Worm (Caenorhabditis elegans) whole organism, L4 larva: ENCODE data around the gene him-3.

Source experiments
- T26A8.4 ChIP-seq: fragments of 200-800 bp; sonication (Bioruptor generic); IDR thresholded peaks from 2 replicates; pipeline ENCODE4 v1.3.6; 2022; ENCODE audit warnings: missing genetic modification characterization, missing compliant biosample characterization
- ama-1 ChIP-seq: fragments of 150-350 bp; optimal IDR thresholded peaks from 2 replicates; lab custom pipeline; 2014; ENCODE audit warnings: inconsistent platforms, mixed read lengths
- ceh-20 ChIP-seq: fragments of 200-800 bp; sonication (Bioruptor generic); IDR thresholded peaks from 2 replicates; pipeline ENCODE4 v1.3.6; 2022; ENCODE audit warnings: missing genetic modification reagents, missing genetic modification characterization, missing compliant biosample characterization
- daf-16 ChIP-seq, 3 experiments: sonication (generic microtip); optimal IDR thresholded peaks; 2 replicates each; lab custom pipeline; 2016 to 2017; ENCODE audit warnings: missing genetic modification characterization in 3 of 3, missing genetic modification reagents in 3 of 3, mild to moderate bottlenecking in 2 of 3, missing compliant biosample characterization in 2 of 3, missing biosample characterization in 1 of 3, moderate library complexity in 1 of 3
- pqm-1 ChIP-seq: sonication (generic microtip); optimal IDR thresholded peaks from 2 replicates; lab custom pipeline; 2017; ENCODE audit warnings: missing biosample characterization, missing genetic modification characterization
- unc-39 ChIP-seq: sonication (generic microtip); optimal IDR thresholded peaks from 2 replicates; lab custom pipeline; 2017; ENCODE audit warnings: missing biosample characterization, missing genetic modification characterization
- unc-62 ChIP-seq, 3 experiments: fragments of 150-350 bp in 1 of 3; sonication (generic microtip); optimal IDR thresholded peaks in 2 of 3; peaks in 1 of 3; 1 replicate in 1 of 3; 2 replicates in 2 of 3; lab custom pipeline; 2014 to 2017; ENCODE audit warnings: missing biosample characterization in 3 of 3, missing genetic modification characterization in 3 of 3, missing genetic modification reagents in 3 of 3, missing genotype in 1 of 3

- TF ChIP-seq daf-16 (GFP tag; optimal IDR thresholded peaks at IDR 0.05; lab: Kevin White, UChicago) (no peak), daf-16 (tag; optimal IDR thresholded peaks at IDR 0.05; lab: Kevin White, UChicago) (no peak), unc-62 (GFP tag; optimal IDR thresholded peaks at IDR 0.05 in 1 of 2; lab: Kevin White, UChicago) (no peak), unc-62 (tag; optimal IDR thresholded peaks at IDR 0.05; lab: Kevin White, UChicago) (no peak), ama-1 (no peak), ceh-20 (GFP tag; lab: Robert Waterston, UW) (no peak), unc-39 (tag; lab: Kevin White, UChicago) (no peak), pqm-1 (tag; lab: Kevin White, UChicago) (no peak), T26A8.4 (GFP tag; lab: Robert Waterston, UW) (no peak)
Measured at ce11 chrIV:6964508-6964907, 12.8 kb upstream of the him-3 start, which contains the start of gene B0478.3.
